Fruit fly (Drosophila melanogaster) whole organism, larva: ENCODE results near the gene LIMK1.

Experiments used
- noc ChIP-seq: fragments of 200-800 bp; sonication (Bioruptor generic); optimal IDR thresholded peaks from 3 replicates; lab custom pipeline; 2019; ENCODE audit warnings: missing biosample characterization, mild to moderate bottlenecking, missing genetic modification characterization, moderate library complexity

Gene LIMK1

DNA sequence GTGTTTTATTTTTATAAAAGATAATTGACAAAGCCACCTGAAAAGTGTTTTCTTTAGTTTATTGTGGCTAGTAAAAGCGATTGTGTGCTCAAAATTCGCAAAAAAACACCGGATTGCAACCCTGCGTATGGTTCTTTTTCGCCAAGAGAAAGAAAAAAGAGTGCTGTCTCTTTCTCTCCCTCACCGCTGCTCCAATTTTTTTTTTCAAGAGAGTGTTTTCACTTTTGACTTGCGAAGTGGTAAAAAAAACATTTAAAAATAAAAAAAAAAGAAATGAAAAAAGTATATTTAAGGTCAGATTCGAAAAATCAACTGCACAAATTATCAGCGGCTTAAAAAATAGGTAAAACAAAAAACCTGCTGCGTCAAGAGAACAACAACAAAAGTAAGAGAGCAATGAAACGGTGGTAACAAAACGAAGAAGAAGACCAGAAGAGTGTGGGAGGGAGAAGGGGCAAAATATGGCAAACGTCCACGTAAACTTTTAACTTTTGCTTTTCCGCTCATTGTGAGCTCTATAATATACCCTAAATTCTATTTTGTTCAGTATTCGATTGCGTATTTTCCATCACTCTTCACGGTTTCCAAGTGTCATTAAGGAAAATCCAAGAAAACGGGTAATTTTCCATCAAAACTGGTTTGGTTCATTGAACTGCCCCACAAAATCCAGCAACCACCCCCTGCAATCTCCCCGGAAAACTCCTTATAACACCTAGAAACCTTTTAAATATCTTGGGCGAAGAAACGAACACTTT, 4.5 kb upstream of the LIMK1 start:
- TF ChIP-seq noc (tag; lab: Kevin White, UChicago), result no peak

DNA sequence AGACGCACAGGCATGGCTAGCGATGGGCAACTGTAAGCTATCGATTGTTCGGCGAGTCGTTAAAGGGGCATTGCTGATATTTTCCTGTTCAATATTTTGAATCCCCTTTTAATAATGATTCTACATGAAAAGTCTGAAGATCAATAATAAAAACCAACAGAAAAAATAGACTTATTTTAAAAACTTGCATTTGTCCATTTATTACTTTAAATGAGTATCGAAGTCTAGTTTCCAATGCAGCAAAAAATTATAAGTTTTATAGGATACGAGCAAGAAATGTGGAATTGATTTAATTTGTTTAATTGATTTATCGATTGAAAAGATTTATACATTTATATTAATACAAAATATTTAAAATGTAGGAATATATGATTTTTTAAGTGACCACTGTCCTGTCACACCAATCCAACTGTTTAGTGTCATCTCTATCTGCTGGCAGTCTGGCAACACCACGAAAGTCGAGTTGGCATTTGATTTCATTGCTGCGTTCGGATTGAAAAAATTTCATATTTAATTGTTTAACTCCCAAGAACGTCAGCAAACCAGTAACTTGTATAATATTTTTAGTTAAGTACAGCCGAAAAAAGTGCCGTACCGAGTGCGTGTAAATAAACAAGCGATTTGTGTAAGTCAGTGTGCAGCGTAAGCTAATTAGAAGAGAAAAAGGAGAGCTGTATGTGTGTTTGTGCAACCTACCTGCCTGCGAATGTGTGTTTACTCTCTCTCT, 3.8 kb upstream of the LIMK1 start, which contains the start of the genes CG1824 and Sec16:
CG1824 (minus strand) TSS at position 15 of the 727 bp plus-strand sequence.
Sec16 (plus strand) TSS at position 438 of the 727 bp plus-strand sequence.
- peak; percentile 44 for TF ChIP-seq noc (tag; lab: Kevin White, UChicago)

DNA sequence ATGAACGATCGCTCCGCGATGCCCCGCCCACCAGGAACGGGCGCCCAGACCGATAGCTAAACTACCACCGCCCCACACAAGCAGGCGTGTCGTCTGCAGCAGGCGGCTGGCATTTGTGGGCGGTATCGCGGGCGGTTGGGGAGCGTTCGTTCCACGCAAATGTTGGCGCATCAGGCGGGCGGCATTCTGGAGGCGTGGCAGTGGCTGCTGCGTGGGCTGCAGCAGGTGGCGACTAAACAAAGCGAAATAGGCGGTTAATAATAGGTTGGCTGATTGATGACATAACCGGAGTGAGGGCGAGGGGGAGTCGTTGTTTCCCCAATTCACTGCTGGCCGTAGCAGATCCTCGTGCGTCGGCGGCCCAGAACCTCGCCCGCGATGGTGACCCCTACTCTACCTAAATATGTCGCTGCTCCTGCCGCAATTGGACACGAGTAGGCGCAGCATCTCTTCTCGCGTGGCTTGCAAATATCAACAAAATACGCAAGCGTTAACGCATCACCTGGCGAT, 3.2 kb upstream of the LIMK1 start:
- no peak for TF ChIP-seq noc (tag; lab: Kevin White, UChicago)

DNA sequence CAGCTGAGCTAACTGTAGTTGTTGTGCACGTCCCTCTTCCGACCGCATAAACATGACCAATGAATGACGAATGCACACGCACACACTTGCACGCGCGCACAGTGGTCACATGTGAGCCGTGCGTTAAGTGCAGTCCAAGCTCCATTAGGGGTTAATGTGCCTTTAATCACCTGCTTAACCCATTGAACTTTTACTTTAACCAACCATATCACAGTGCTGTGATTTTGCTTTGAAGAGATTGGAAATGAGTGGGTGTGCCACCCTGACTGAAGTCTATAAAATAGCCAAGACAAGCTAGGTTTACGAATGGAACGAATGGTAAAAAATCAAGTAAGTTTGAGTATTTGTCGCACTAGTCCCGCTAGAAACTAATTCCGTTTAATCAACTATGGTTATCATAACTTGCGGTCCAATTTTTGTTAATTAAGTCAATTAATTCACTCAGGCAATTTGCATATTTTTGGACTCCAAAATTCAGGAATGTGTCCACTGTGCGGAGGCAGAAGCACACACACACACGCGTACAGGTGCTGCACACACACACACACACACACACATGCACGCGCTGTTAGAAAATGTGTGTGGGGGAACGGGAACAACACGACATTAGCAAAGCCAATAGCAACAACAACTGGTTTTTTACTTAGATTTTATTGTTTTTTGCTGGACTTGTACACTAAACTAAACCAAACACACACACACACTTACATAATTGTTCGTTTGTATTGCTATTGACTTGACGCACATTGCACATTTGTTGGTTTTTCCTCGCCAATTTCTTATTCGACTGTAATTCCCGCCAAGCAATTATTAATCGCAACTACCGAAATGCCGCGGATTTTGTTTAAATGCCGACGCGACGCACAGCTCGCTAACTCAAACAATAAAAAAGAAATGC, 521 bp downstream of the LIMK1 start:
- TF ChIP-seq noc (tag; lab: Kevin White, UChicago), result peak; percentile 45

DNA sequence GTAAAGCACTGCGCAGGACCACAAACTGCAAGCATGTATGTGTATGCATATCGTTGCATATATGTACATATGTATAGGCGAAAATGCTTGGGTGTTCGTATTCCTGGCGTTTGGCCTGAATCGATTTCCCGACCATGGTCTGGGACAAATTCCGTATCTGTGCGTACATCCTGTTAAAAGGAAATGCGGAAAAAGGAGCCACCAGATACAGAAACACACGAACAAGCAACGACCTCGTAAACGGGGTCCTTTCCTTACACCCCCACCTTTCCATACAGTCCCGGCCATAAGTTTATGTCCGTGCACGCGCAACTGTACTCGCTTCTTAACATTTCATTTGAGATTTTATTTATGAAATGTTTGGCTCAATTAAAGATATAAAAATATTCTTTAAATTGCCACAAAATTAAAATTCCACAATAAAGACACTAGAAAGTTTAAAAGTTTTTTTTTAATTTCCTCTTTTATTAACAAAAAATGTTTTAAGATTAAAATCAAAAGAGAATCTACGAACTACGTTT, 8.1 kb downstream of the LIMK1 start:
- TF ChIP-seq noc (tag; lab: Kevin White, UChicago), result no peak

DNA sequence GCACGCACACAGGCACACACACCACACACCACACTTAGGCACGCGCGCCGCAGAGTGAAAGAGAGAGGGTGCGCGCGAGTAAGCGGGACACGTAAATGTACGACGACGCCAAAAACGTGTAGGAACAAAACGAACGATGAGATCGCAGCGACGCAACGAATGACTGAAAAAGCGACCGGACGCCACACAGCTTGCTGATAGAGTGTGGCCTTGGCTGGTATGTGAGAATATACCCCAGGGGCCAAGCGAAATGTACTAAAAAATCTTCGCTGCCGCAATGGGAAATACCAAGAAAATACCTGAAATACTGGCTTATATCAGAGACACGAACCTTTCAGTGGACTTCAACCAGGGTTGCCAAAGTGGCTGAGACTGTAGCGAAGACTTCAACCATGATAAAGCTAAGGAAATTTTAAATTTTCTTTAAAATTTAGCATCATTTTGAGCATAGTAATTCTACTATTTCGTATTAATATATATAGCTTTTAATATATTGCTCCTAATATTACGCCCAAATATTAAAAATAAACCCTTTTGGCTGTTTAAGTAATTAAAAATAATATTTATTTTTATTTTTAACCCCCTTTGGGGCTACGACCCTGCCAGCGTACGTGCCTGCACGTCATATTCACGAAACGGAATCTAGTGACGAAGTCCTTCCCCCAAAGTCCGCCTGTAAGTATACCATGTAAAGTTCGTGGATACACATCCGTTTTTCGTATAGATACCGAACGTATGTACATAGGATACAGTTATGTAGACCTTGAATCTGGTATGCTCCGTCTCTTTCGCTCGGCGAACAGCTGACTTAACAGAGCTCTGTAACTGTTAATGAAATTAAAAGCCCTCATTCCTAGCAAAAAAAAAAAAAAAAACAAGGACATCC, 8.8 kb downstream of the LIMK1 start, which contains the start of gene Pits:
Pits (minus strand) TSS at position 210 of the 886 bp plus-strand sequence.
- peak; percentile 55 for TF ChIP-seq noc (tag; lab: Kevin White, UChicago)

DNA sequence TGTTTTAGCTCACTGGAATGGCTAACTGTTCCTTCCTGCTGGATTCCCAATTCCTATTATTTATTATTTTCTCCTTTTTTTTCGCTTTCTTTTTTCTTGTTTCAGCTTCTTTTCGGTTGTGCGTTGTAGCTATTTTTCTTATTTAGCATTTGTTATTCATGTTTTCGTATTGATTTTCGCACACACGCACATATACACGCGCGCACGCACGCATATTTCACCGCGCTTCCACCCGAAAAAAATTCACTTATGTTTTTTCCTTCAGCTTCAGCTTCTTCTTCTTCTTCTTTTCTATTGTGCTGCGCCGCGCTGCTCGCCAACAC, 9.4 kb downstream of the LIMK1 start:
- TF ChIP-seq noc (tag; lab: Kevin White, UChicago), result no peak

DNA sequence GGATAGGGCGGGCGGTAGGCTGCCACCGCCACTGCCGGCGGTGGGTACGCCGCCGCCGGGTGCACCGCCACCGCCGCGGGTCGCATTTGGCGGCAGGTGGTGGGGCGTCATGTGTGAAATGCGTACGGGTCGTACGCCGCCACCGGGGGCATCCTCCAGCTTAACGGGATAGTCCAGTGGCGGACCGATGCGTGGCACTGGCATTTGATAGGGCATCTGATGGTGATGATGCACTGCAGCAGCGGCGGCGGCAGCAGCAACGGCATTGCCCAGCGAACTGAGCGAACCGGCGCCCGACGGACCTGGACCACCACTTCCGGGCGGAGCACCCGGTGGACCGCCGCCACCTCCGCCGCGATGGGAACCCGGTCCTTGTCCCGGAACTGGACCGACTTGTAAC, 10.1 kb downstream of the LIMK1 start:
- TF ChIP-seq noc (tag; lab: Kevin White, UChicago), result no peak

DNA sequence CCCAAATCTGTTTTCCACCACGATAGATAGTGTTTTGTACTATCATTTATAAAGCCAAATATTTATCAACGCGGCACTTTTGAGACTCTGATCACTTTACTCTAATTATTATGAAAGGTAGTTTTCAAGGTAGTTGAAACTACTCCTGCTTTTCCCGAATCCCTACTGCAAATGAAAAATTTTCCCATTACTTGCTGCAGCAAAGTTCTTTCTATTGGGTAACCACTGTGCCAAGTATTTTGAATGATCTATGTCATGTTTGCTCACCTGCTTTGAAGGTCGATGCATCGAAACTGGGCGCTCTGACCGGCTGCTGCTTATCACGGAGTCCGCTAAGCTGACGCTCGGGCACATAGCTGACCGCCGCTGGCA, 10.7 kb downstream of the LIMK1 start:
- no peak for TF ChIP-seq noc (tag; lab: Kevin White, UChicago)

DNA sequence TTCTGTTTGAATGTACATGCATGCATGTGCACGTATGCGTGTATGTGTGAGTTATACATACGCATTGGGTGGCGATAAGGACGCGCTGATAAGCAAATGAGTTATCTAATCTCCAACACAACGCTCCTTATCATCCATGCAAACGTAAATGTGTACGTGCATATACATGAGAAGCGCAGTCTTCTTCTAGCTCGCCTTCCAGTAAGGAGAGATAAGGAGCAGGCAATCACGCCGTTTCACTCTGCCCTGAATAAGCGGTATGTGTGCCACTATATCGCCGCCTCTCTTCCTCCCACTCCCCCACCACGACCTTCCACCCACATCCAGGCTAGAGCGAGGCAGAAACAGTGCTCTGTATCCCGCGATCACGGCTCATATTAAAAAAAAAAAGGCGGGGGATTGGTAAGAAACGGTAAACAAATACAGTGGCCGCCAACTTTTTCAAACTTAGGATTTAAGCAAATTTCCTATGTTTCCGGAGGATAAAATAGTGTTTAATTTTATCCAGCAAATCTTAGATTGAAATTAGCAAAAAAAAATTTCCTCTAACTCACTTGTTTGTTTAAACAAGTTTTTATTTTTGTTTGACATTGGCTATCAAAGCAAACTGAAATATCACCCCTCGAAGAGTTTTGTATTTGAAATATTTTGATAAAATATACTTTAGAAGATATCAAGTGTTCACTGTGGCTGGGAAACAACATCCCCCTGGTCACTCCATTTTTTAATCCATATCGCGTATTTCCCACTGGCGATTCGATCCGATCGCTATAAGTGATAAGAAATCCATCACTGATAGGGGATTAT, 11.3 kb downstream of the LIMK1 start:
- peak; percentile 50 for TF ChIP-seq noc (tag; lab: Kevin White, UChicago)

DNA sequence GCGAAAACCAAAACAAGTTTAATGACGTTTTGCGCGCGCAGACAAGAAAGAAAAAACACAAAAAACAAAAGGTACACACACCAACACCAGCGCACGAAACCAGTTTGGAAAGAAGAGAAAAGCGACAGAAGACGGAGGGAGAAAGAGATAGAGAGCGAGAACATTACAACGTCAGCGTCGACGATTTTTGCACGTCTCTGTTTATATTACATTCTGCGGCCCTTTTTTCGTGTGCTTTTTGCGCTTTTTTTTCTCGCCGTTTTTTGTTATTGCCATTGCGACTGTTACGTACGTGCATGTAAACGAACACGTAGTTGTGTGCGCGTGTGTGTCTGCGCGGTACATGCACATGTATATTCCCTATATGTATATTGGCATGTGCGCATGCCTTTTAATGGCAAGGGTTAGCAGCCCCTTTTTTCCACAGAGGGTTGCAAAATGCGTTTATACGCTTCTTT, 11.9 kb downstream of the LIMK1 start:
- no peak for TF ChIP-seq noc (tag; lab: Kevin White, UChicago)

DNA sequence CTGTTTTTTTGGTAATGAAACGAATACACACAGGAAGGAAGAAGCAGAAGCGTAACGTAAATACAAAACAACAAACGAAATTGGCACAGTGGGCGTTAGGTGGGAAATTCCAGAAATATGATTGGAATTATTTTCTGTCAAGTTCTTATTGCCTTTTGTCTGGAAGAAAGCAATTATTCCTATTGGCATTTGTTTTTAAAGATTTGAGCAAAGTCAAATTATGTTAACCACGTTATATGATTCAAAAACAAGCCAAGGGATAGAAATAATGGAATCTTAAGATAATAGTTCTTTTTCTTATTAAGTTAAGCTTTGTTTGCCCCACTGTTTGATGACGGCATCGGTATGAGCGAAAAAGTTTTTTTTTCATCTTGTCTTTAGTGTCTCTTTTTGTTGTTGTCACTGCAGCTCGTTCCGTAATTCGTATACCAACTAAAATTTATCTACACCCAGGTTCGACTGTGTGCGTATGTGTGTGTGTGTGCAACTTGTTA, 12.4 kb downstream of the LIMK1 start:
- peak; percentile 95 for TF ChIP-seq noc (tag; lab: Kevin White, UChicago)

DNA sequence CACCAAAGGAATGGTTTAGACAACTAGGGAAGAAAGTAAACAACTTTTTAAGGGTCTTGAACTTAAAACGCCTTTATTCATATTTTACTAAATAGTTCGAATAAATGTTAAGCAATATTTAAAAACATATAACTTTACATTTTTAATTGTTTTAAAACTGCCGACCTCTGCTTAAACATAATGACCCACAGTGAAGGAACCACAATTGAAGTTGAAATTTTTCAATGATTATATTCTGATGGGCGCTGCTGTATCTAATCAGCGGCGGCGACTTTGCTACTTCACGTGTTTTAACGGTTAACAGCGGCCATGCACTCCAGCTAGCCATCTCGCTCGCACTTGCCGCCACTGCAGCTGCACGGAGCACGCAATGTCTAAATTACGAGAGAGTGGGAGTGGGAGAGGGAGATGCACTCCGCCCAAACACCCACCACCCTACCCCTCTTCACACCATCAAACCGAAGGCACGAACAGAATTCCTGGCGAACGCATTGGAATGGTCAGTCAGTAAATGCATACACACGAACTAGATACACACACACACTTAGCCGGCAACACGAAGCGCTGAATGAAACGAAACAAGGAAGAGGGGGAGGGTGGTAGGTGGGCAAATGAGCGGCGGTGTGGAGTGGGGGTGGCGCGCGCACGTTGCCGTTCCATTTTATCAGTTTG, 13.2 kb downstream of the LIMK1 start:
- peak; percentile 71 for TF ChIP-seq noc (tag; lab: Kevin White, UChicago)
